Fruit fly (Drosophila melanogaster) Kc167 (cell line): ENCODE results near the gene CG16865.

Source experiments
- Myc ChIP-seq: fragments of >200 bp; optimal IDR thresholded peaks from 2 replicates; lab custom pipeline; 2017; ENCODE audit warnings: missing external identifiers
- Sin3A ChIP-seq: fragments of >200 bp; optimal IDR thresholded peaks from 2 replicates; lab custom pipeline; 2018; ENCODE audit warnings: missing external identifiers
- h ChIP-seq: fragments of >200 bp; optimal IDR thresholded peaks from 3 replicates; lab custom pipeline; 2018; ENCODE audit warnings: missing external identifiers
- insv ChIP-seq: fragments of >200 bp; optimal IDR thresholded peaks from 3 replicates; lab custom pipeline; 2018; ENCODE audit warnings: missing external identifiers
- psq ChIP-seq: fragments of >200 bp; optimal IDR thresholded peaks from 2 replicates; lab custom pipeline; 2017; ENCODE audit warnings: missing external identifiers
- ttk ChIP-seq: sonication (Bioruptor generic); optimal IDR thresholded peaks from 2 replicates; lab custom pipeline; 2017; ENCODE audit warnings: missing external identifiers

CG16865 gene

DNA sequence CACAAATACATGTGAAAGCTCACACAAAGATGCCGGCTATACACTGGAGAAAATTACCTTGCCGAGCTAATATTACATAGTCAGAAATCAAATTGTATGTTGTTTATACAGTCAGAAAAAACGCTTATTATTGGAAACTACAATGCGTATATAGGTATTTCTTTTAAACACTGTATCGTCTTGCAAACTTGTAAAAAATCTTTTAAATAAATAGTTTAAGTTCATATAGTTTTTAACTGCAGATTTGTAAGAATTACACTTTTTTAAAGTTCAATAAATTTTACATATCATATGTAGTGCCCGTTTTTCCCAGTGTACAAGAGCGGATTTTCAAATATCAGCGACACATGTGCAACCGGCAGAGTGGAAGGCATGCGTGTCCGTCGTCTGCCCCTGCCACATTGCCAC, 28.4 kb downstream of the CG16865 start:
- TF ChIP-seq Myc (lab: Kevin White, UChicago): no peak
- no peak for TF ChIP-seq Sin3A (lab: Kevin White, UChicago)
- TF ChIP-seq ttk (lab: Kevin White, UChicago): no peak
- TF ChIP-seq psq (lab: Kevin White, UChicago): no peak
- no peak for TF ChIP-seq h (lab: Kevin White, UChicago)
- TF ChIP-seq insv (lab: Kevin White, UChicago): no peak

- TF ChIP-seq insv (lab: Kevin White, UChicago) (no peak), Myc (lab: Kevin White, UChicago) (no peak), h (lab: Kevin White, UChicago) (no peak), psq (lab: Kevin White, UChicago) (no peak)
Observed at dm6 chr2L:13841508-13841907, 30.2 kb downstream of the CG16865 start, which contains the start of gene CG33307. Gene CG33307 (minus strand): TSS chr2L:13841520.

DNA sequence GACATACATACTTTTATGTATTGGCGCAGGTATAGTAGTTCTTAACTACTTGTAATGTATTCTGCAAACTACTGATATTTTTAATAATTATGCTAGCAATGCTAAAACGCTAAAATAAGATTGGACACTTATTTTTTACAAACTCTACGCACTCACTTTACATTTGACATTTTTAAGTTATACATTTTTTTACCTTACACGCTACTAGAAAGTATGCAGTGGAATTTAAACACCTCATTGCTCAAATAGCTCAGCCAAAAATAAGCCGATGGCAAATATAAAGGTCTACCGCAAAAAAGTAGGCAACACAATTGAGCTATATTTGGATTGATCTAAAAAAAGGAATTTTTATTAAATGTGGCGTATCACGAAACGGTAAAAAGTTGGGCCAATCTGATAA, 30.8 kb downstream of the CG16865 start:
- TF ChIP-seq ttk (lab: Kevin White, UChicago) (no peak), Sin3A (lab: Kevin White, UChicago) (no peak), psq (lab: Kevin White, UChicago) (no peak), insv (lab: Kevin White, UChicago) (no peak), Myc (lab: Kevin White, UChicago) (no peak), h (lab: Kevin White, UChicago) (no peak)

DNA sequence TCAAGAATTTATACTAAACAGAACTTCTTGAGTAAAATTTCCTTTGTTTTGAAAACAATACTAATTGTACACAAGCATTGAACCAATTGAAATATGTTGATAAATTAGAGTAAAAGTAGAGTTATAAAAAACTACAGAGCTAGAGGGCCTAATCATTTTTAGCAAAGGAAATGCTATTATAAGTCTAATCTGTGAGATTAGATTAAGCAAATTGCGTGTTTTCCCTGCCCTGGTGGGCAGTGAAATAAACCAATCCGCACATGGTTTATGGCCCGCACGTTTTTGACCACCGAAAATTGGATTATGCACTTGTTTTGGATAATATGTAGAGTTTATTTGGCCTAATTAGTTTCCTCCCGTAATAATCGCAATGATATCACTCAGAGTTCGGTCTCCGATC, 31.2 kb downstream of the CG16865 start:
- TF ChIP-seq psq (lab: Kevin White, UChicago) (no peak), insv (lab: Kevin White, UChicago) (no peak), h (lab: Kevin White, UChicago) (no peak), ttk (lab: Kevin White, UChicago) (no peak), Sin3A (lab: Kevin White, UChicago) (no peak)

- no peak for TF ChIP-seq psq (lab: Kevin White, UChicago)
- TF ChIP-seq insv (lab: Kevin White, UChicago): no peak
- no peak for TF ChIP-seq Myc (lab: Kevin White, UChicago)
- TF ChIP-seq ttk (lab: Kevin White, UChicago): no peak
- TF ChIP-seq Sin3A (lab: Kevin White, UChicago): no peak
- TF ChIP-seq h (lab: Kevin White, UChicago): no peak
Observed at dm6 chr2L:13843692-13844284, 32.5 kb downstream of the CG16865 start, which contains the start of gene CG33306. Gene CG33306 (minus strand): TSS chr2L:13843742.

dm6 chr2L:13845178-13845577, 33.9 kb downstream of the CG16865 start, which contains the start of gene CG8997:
Gene CG8997 (minus strand): TSS chr2L:13845325.
- TF ChIP-seq h (lab: Kevin White, UChicago) (no peak), psq (lab: Kevin White, UChicago) (no peak)

DNA sequence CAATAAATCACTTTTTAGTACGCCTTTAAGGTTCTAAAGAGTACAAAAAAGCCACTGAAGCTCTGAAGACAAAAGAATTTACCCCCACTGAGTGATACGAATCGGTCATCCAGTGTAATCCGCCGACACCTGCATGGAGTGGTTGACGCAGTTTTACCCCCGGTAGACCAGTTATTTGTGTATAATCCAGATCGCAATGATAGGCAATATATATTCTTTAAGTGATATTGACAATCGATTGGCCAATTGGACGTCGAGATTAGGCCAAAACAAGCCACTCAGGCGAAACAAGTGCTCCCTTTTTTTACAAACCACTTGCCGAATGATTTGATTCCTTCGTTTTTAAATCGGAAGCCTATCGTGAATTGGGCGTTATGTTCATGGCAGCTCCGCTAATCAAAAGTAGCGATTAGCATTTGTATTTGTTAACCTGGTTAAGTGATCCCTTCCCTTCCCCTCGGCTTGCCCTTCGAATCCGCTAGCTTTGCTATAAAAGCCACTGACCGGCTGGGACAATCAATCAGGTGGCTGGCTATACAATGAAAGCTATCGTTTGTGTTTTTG, 35.0 kb downstream of the CG16865 start, which contains the start of gene CG7916:
Gene CG7916, plus strand, starts transcription at position 514 of the 564 bp plus-strand sequence.
- TF ChIP-seq psq (lab: Kevin White, UChicago) (no peak), Myc (lab: Kevin White, UChicago) (no peak), insv (lab: Kevin White, UChicago) (no peak), h (lab: Kevin White, UChicago) (no peak), Sin3A (lab: Kevin White, UChicago) (no peak), ttk (lab: Kevin White, UChicago) (no peak)

- TF ChIP-seq psq (lab: Kevin White, UChicago) (no peak), h (lab: Kevin White, UChicago) (no peak), Myc (lab: Kevin White, UChicago) (no peak), Sin3A (lab: Kevin White, UChicago) (no peak), ttk (lab: Kevin White, UChicago) (no peak), insv (lab: Kevin White, UChicago) (no peak)
Observed at dm6 chr2L:13847625-13848024, 36.3 kb downstream of the CG16865 start, which contains the start of gene CG7953. Gene CG7953 (plus strand): TSS chr2L:13847925.

DNA sequence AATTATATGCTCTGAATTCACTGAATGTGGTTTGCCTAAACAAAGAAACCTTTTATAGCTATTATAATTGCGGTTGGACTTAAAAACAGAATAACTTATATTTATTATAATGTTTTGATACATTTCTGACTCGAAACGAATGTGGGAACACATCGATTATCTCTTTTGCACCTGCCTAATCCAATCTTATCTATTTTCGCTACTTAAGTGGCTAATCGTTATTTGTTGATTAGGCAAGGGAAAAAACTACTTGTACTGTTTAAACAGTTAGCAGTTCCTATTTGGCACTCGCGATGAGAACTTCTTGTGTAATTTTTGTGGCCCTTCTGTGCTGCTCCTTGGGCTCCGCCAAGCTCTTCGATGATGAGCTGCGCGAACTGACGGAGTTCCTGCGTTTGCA, 37.8 kb downstream of the CG16865 start, which contains the start of gene CG7968:
Gene CG7968, plus strand, starts transcription at position 276 of the 400 bp plus-strand sequence.
- TF ChIP-seq psq (lab: Kevin White, UChicago) (no peak), Myc (lab: Kevin White, UChicago) (no peak), h (lab: Kevin White, UChicago) (no peak), Sin3A (lab: Kevin White, UChicago) (no peak)

- TF ChIP-seq ttk (lab: Kevin White, UChicago) (no peak), Myc (lab: Kevin White, UChicago) (no peak), insv (lab: Kevin White, UChicago) (no peak), psq (lab: Kevin White, UChicago) (no peak), Sin3A (lab: Kevin White, UChicago) (no peak), h (lab: Kevin White, UChicago) (no peak)
Observed at dm6 chr2L:13851098-13851497, 39.8 kb downstream of the CG16865 start.
